Worm (Caenorhabditis elegans): ENCODE results near the gene twk-12.

- no peak for TF ChIP-seq mab-5 (tag; optimal IDR thresholded peaks at IDR 0.05)
- no peak for TF ChIP-seq snpc-4 (tag; optimal IDR thresholded peaks at IDR 0.05)
- no peak for TF ChIP-seq nhr-28 (tag; optimal IDR thresholded peaks at IDR 0.05)
- no peak for TF ChIP-seq nhr-12 (tag; optimal IDR thresholded peaks at IDR 0.05)
- TF ChIP-seq mls-2 (tag; optimal IDR thresholded peaks at IDR 0.05) = no peak
- no peak for TF ChIP-seq mep-1 (tag; optimal IDR thresholded peaks at IDR 0.05)
Measured at ce11 chrV:10679080-10679479, 11.7 kb downstream of the twk-12 start.
